Fruit fly (Drosophila melanogaster) Kc167 (cell line): ENCODE data around the gene Ugt305A1.
A peak's percentile ranks its signal among the peaks of the same experiment; 100 is the strongest.

ENCODE experiments used
- Myc ChIP-seq: fragments of >200 bp; optimal IDR thresholded peaks from 2 replicates; lab custom pipeline; 2017; ENCODE audit warnings: missing external identifiers
- Sin3A ChIP-seq: fragments of >200 bp; optimal IDR thresholded peaks from 2 replicates; lab custom pipeline; 2018; ENCODE audit warnings: missing external identifiers
- h ChIP-seq: fragments of >200 bp; optimal IDR thresholded peaks from 3 replicates; lab custom pipeline; 2018; ENCODE audit warnings: missing external identifiers
- insv ChIP-seq: fragments of >200 bp; optimal IDR thresholded peaks from 3 replicates; lab custom pipeline; 2018; ENCODE audit warnings: missing external identifiers
- psq ChIP-seq: fragments of >200 bp; optimal IDR thresholded peaks from 2 replicates; lab custom pipeline; 2017; ENCODE audit warnings: missing external identifiers
- ttk ChIP-seq: sonication (Bioruptor generic); optimal IDR thresholded peaks from 2 replicates; lab custom pipeline; 2017; ENCODE audit warnings: missing external identifiers

Gene Ugt305A1

dm6 chr3L:4088694-4089190 is 29.2 kb downstream of the Ugt305A1 start, which contains the start of gene Gad1:
Gene Gad1 (minus strand): TSS chr3L:4088744.
- TF ChIP-seq insv (no peak), psq (lab: Kevin White, UChicago) (no peak), Myc (lab: Kevin White, UChicago) (no peak), h (lab: Kevin White, UChicago) (no peak), Sin3A (lab: Kevin White, UChicago) (no peak)

- TF ChIP-seq psq (lab: Kevin White, UChicago), result no peak
- TF ChIP-seq Myc (lab: Kevin White, UChicago), result no peak
- no peak for TF ChIP-seq Sin3A (lab: Kevin White, UChicago)
- TF ChIP-seq ttk (lab: Kevin White, UChicago), result no peak
- no peak for TF ChIP-seq insv
- TF ChIP-seq h (lab: Kevin White, UChicago), result no peak
Observed at dm6 chr3L:4092705-4093257, 33.2 kb downstream of the Ugt305A1 start, which contains the start of gene CG14990. Gene CG14990 (plus strand): TSS chr3L:4093207.

dm6 chr3L:4096546-4096945 is 37.0 kb downstream of the Ugt305A1 start:
- TF ChIP-seq psq (lab: Kevin White, UChicago) (no peak), insv (no peak), Sin3A (lab: Kevin White, UChicago) (no peak), h (lab: Kevin White, UChicago) (no peak), ttk (lab: Kevin White, UChicago) (no peak), Myc (lab: Kevin White, UChicago) (no peak)

- TF ChIP-seq psq (lab: Kevin White, UChicago) (no peak), insv (no peak), h (lab: Kevin White, UChicago) (no peak), Myc (lab: Kevin White, UChicago) (no peak), ttk (lab: Kevin White, UChicago) (no peak), Sin3A (lab: Kevin White, UChicago) (no peak)
Observed at dm6 chr3L:4099194-4099593, 39.6 kb downstream of the Ugt305A1 start.

dm6 chr3L:4102496-4103257 is 43.1 kb downstream of the Ugt305A1 start, which contains the start of gene CG14995:
Gene CG14995 (minus strand): TSS chr3L:4103256.
- TF ChIP-seq psq (lab: Kevin White, UChicago), result no peak
- no peak for TF ChIP-seq Myc (lab: Kevin White, UChicago)
- TF ChIP-seq Sin3A (lab: Kevin White, UChicago), result no peak
- no peak for TF ChIP-seq h (lab: Kevin White, UChicago)
- TF ChIP-seq insv, result no peak
- TF ChIP-seq ttk (lab: Kevin White, UChicago), result no peak

dm6 chr3L:4103258-4104247 is 44.0 kb downstream of the Ugt305A1 start, which contains the start of gene Fit1:
Gene Fit1 (plus strand): TSS chr3L:4103564.
- peak; percentile 94 for TF ChIP-seq psq (lab: Kevin White, UChicago)
- no peak for TF ChIP-seq ttk (lab: Kevin White, UChicago)

dm6 chr3L:4107120-4107519 is 47.5 kb downstream of the Ugt305A1 start:
- TF ChIP-seq ttk (lab: Kevin White, UChicago), result no peak
- no peak for TF ChIP-seq h (lab: Kevin White, UChicago)
- TF ChIP-seq insv, result no peak
- no peak for TF ChIP-seq Myc (lab: Kevin White, UChicago)
- no peak for TF ChIP-seq psq (lab: Kevin White, UChicago)
- TF ChIP-seq Sin3A (lab: Kevin White, UChicago), result no peak

dm6 chr3L:4108072-4108843 is 48.7 kb downstream of the Ugt305A1 start, which contains the start of gene Ack:
Gene Ack (plus strand): TSS chr3L:4108186.
- TF ChIP-seq h (lab: Kevin White, UChicago), result no peak
- no peak for TF ChIP-seq insv
- no peak for TF ChIP-seq Myc (lab: Kevin White, UChicago)
- TF ChIP-seq psq (lab: Kevin White, UChicago), result no peak
- no peak for TF ChIP-seq ttk (lab: Kevin White, UChicago)
- no peak for TF ChIP-seq Sin3A (lab: Kevin White, UChicago)

- no peak for TF ChIP-seq insv
- TF ChIP-seq Myc (lab: Kevin White, UChicago), result no peak
- TF ChIP-seq psq (lab: Kevin White, UChicago), result no peak
- TF ChIP-seq ttk (lab: Kevin White, UChicago), result no peak
- no peak for TF ChIP-seq h (lab: Kevin White, UChicago)
- no peak for TF ChIP-seq Sin3A (lab: Kevin White, UChicago)
Observed at dm6 chr3L:4108844-4109494, 49.4 kb downstream of the Ugt305A1 start.

dm6 chr3L:4110212-4110611 is 50.6 kb downstream of the Ugt305A1 start:
- no peak for TF ChIP-seq Sin3A (lab: Kevin White, UChicago)
- no peak for TF ChIP-seq Myc (lab: Kevin White, UChicago)
- no peak for TF ChIP-seq insv
- no peak for TF ChIP-seq h (lab: Kevin White, UChicago)
- no peak for TF ChIP-seq ttk (lab: Kevin White, UChicago)
- TF ChIP-seq psq (lab: Kevin White, UChicago), result no peak
